Worm (Caenorhabditis elegans): ENCODE data around the gene T19D12.2.

ce11 chrII:6707496-6708260 is 46.5 kb downstream of the T19D12.2 start:
- no peak for TF ChIP-seq him-1 (tag; optimal IDR thresholded peaks at IDR 0.05)
- TF ChIP-seq dao-5 (tag; optimal IDR thresholded peaks at IDR 0.05): no peak
- no peak for TF ChIP-seq W03F9.2 (tag; optimal IDR thresholded peaks at IDR 0.05)
